Fruit fly (Drosophila melanogaster): ENCODE data around the gene CkIIalpha-i1.

The CkIIalpha-i1 gene

dm6 chr3L:15787406-15787805, 29.4 kb upstream of the CkIIalpha-i1 start (continued):
- TF ChIP-seq Atf-2 (GFP tag; optimal IDR thresholded peaks at IDR 0.05) (no peak), hth (optimal IDR thresholded peaks at IDR 0.05) (no peak), unc-4 (GFP tag; IDR thresholded peaks at IDR 0.05; ENCODE audit: partially characterized antibody) (no peak), cg (GFP tag; optimal IDR thresholded peaks at IDR 0.05) (no peak), CG3281 (GFP tag; optimal IDR thresholded peaks at IDR 0.05) (peak; percentile 4), CG3163 (GFP tag; optimal IDR thresholded peaks at IDR 0.05) (no peak), usp (GFP tag; optimal IDR thresholded peaks at IDR 0.05) (no peak), Fer3 (tag; optimal IDR thresholded peaks at IDR 0.05) (peak; percentile 24), her (GFP tag; optimal IDR thresholded peaks at IDR 0.05) (no peak), CG2116 (GFP tag; optimal IDR thresholded peaks at IDR 0.05) (peak; percentile 7), CG14050 (GFP tag; IDR thresholded peaks at IDR 0.05) (no peak), CG13894 (tag; optimal IDR thresholded peaks at IDR 0.05) (no peak), NC2β (GFP tag; optimal IDR thresholded peaks at IDR 0.05) (no peak), HmgD (GFP tag; optimal IDR thresholded peaks at IDR 0.05) (no peak), CG15479 (GFP tag; optimal IDR thresholded peaks at IDR 0.05) (peak; percentile 35), Sry-δ (GFP tag; optimal IDR thresholded peaks at IDR 0.05) (no peak), CG8290 (GFP tag; optimal IDR thresholded peaks at IDR 0.05) (no peak), CG8290 (tag; optimal IDR thresholded peaks at IDR 0.05) (no peak), Oaz (GFP tag; IDR thresholded peaks at IDR 0.05) (no peak), pho (GFP tag; optimal IDR thresholded peaks at IDR 0.05) (no peak), CG8944 (GFP tag; optimal IDR thresholded peaks at IDR 0.05) (no peak), vnd (GFP tag; IDR thresholded peaks at IDR 0.05; ENCODE audit: partially characterized antibody) (no peak), wdn (GFP tag; IDR thresholded peaks at IDR 0.05) (no peak), az2 (GFP tag; optimal IDR thresholded peaks at IDR 0.05) (peak; percentile 51), Myb (GFP tag; optimal IDR thresholded peaks at IDR 0.05) (no peak), br (optimal IDR thresholded peaks at IDR 0.05) (no peak), gfzf (GFP tag; optimal IDR thresholded peaks at IDR 0.05) (no peak), Asciz (GFP tag; optimal IDR thresholded peaks at IDR 0.05) (no peak), CG34224 (GFP tag; IDR thresholded peaks at IDR 0.05; ENCODE audit: partially characterized antibody) (no peak), salm (tag; optimal IDR thresholded peaks at IDR 0.05) (peak; percentile 14), Ets65A (GFP tag) (peak; percentile 61), CG14441 (GFP tag; IDR thresholded peaks at IDR 0.05) (no peak), CG13287 (GFP tag; IDR thresholded peaks at IDR 0.05; ENCODE audit: partially characterized antibody) (no peak), CG17912 (GFP tag; optimal IDR thresholded peaks at IDR 0.05) (no peak), CG5953 (GFP tag; IDR thresholded peaks at IDR 0.05) (no peak), abd-A (tag; optimal IDR thresholded peaks at IDR 0.05) (no peak), CG9609 (GFP tag; optimal IDR thresholded peaks at IDR 0.05) (no peak), CG18619 (GFP tag; optimal IDR thresholded peaks at IDR 0.05) (no peak), fd3F (GFP tag; optimal IDR thresholded peaks at IDR 0.05) (no peak), Hr78 (GFP tag; optimal IDR thresholded peaks at IDR 0.05) (peak in 1 of 2 experiments; percentile 3), CG12391 (tag; optimal IDR thresholded peaks at IDR 0.05) (peak; percentile 77), vvl (GFP tag; IDR thresholded peaks at IDR 0.05) (peak; percentile 61; the same call in 1 of the 2 replicates), zen (tag; optimal IDR thresholded peaks at IDR 0.05) (peak; percentile 90), Rx (GFP tag; IDR thresholded peaks at IDR 0.05) (no peak), CG7928 (GFP tag; optimal IDR thresholded peaks at IDR 0.05) (no peak), CG18476 (GFP tag; optimal IDR thresholded peaks at IDR 0.05) (peak; percentile 8), jumu (GFP tag; optimal IDR thresholded peaks at IDR 0.05) (no peak), CG10321 (GFP tag; IDR thresholded peaks at IDR 0.05) (no peak), CG11093 (GFP tag; IDR thresholded peaks at IDR 0.05) (no peak), pzg (GFP tag; optimal IDR thresholded peaks at IDR 0.05) (no peak), CG10565 (GFP tag; optimal IDR thresholded peaks at IDR 0.05) (no peak), sob (GFP tag; IDR thresholded peaks at IDR 0.05) (no peak), sens-2 (GFP tag; IDR thresholded peaks at IDR 0.05) (no peak)
